Worm (Caenorhabditis elegans) whole organism, early embryonic: ENCODE data around the gene fbxb-76.

Experiments used
- B0310.2 ChIP-seq: sonication (generic microtip); optimal IDR thresholded peaks from 2 replicates; lab custom pipeline; 2016; ENCODE audit warnings: mild to moderate bottlenecking, missing genetic modification characterization, missing compliant biosample characterization
- aly-1 ChIP-seq: sonication (generic microtip); optimal IDR thresholded peaks from 2 replicates; lab custom pipeline; 2016; ENCODE audit warnings: missing genetic modification characterization, missing compliant biosample characterization
- ama-1 ChIP-seq: fragments of 150-350 bp; optimal IDR thresholded peaks from 2 replicates; lab custom pipeline; 2014
- ceh-13 ChIP-seq: fragments of 200-800 bp; sonication (Bioruptor generic); optimal IDR thresholded peaks from 2 replicates; lab custom pipeline; 2018; ENCODE audit warnings: mild to moderate bottlenecking, missing genetic modification characterization, missing compliant biosample characterization
- ceh-36 ChIP-seq: sonication (generic microtip); optimal IDR thresholded peaks from 2 replicates; lab custom pipeline; 2016; ENCODE audit warnings: missing genetic modification characterization, inconsistent platforms, missing compliant biosample characterization
- flt-1 ChIP-seq: fragments of 200-800 bp; sonication (Bioruptor generic); IDR thresholded peaks from 2 replicates; pipeline ENCODE4 v1.3.6; 2022; ENCODE audit warnings: missing genetic modification characterization, missing compliant biosample characterization
- hmbx-1 ChIP-seq: sonication (generic microtip); optimal IDR thresholded peaks from 2 replicates; lab custom pipeline; 2016; ENCODE audit warnings: mild to moderate bottlenecking, missing genetic modification characterization, missing compliant biosample characterization
- hnd-1 ChIP-seq: sonication (generic microtip); optimal IDR thresholded peaks from 2 replicates; lab custom pipeline; 2016; ENCODE audit warnings: missing genetic modification characterization, missing compliant biosample characterization
- pes-1 ChIP-seq: fragments of 200-800 bp; sonication (Bioruptor generic); IDR thresholded peaks from 2 replicates; pipeline ENCODE4 v1.3.6; 2022; ENCODE audit warnings: missing genetic modification reagents, missing genetic modification characterization, missing compliant biosample characterization
- scrt-1 ChIP-seq: fragments of 200-800 bp; sonication (Bioruptor generic); IDR thresholded peaks from 2 replicates; pipeline ENCODE4 v1.3.6; 2022; ENCODE audit warnings: missing genetic modification characterization, missing compliant biosample characterization
- sea-1 ChIP-seq: fragments of 200-800 bp; sonication (Bioruptor generic); conservative IDR thresholded peaks from 2 replicates; pipeline ENCODE4 v1.3.6; 2022; ENCODE audit warnings: missing genetic modification characterization, missing compliant biosample characterization
- tra-4 ChIP-seq: sonication (generic microtip); optimal IDR thresholded peaks from 2 replicates; lab custom pipeline; 2017; ENCODE audit warnings: missing genetic modification characterization, missing compliant biosample characterization

ce11 chrIV:11394243-11394642, 15.1 kb upstream of the fbxb-76 start, which contains the start of gene tag-89:
- TF ChIP-seq scrt-1 (no peak), aly-1 (tag; lab: Kevin White, UChicago) (no peak), ama-1 (no peak), tra-4 (tag; lab: Kevin White, UChicago) (no peak), hnd-1 (tag; lab: Kevin White, UChicago) (no peak), hmbx-1 (tag; lab: Kevin White, UChicago) (no peak), B0310.2 (tag; lab: Kevin White, UChicago) (no peak), ceh-36 (tag; lab: Kevin White, UChicago) (no peak), ceh-13 (GFP tag; lab: Kevin White, UChicago) (no peak), pes-1 (GFP tag; lab: Robert Waterston, UW) (no peak), sea-1 (no peak), flt-1 (GFP tag; lab: Robert Waterston, UW) (no peak)
